Worm (Caenorhabditis elegans): ENCODE results near the gene cnnm-2.
A peak's percentile ranks its signal among the peaks of the same experiment; 100 is the strongest.

cnnm-2 gene

ce11 chrX:8817929-8818328 is 6.0 kb downstream of the cnnm-2 start (continued):
- TF ChIP-seq snpc-1.2 (GFP tag; IDR thresholded peaks at IDR 0.05) (no peak; the same call in none of the 2 replicates), mdt-29 (GFP tag; IDR thresholded peaks at IDR 0.05) (no peak), mep-1 (tag; optimal IDR thresholded peaks at IDR 0.05) (peak; percentile 23), php-3 (GFP tag; IDR thresholded peaks at IDR 0.05) (0 out of 2 replicates have a peak, but pooled peaks have one; percentile 41), arid-1 (GFP tag; conservative IDR thresholded peaks at IDR 0.05) (peak; percentile 71; the same call in 1 of the 2 replicates), dmd-6 (GFP tag; IDR thresholded peaks at IDR 0.05) (peak; percentile 47), ceh-32 (tag; optimal IDR thresholded peaks at IDR 0.05; ENCODE audit: poor library complexity) (no peak), vab-7 (GFP tag; IDR thresholded peaks at IDR 0.05) (peak; percentile 61; the same call in 1 of the 2 replicates), lin-15B (tag; optimal IDR thresholded peaks at IDR 0.05) (no peak), dve-1 (tag; optimal IDR thresholded peaks at IDR 0.05; ENCODE audit: insufficient read depth) (peak; percentile 57), Y105C5A.15 (GFP tag; IDR thresholded peaks at IDR 0.05) (peak; percentile 81; the same call in 1 of the 2 replicates), lin-29 (GFP tag; IDR thresholded peaks at IDR 0.05) (no peak), F26F4.8 (GFP tag; conservative IDR thresholded peaks at IDR 0.05) (no peak), ces-1 (GFP tag; optimal IDR thresholded peaks at IDR 0.05) (no peak), nhr-28 (tag; optimal IDR thresholded peaks at IDR 0.05) (peak; percentile 23), egl-27 (tag; optimal IDR thresholded peaks at IDR 0.05) (no peak), pha-4 (GFP tag; IDR thresholded peaks at IDR 0.05) (peak; percentile 68; the same call in 1 of the 2 replicates), pha-4 (tag; optimal IDR thresholded peaks at IDR 0.05) (no peak), D1046.2 (GFP tag; IDR thresholded peaks at IDR 0.05) (no peak), Y75B8A.6 (GFP tag; IDR thresholded peaks at IDR 0.05) (no peak), zip-2 (tag; optimal IDR thresholded peaks at IDR 0.05) (no peak), F37D6.2 (tag; optimal IDR thresholded peaks at IDR 0.05) (no peak)

ce11 chrX:8818438-8818837 is 6.5 kb downstream of the cnnm-2 start:
- TF ChIP-seq Y48G9A.11 (GFP tag; IDR thresholded peaks at IDR 0.05) (0 out of 2 replicates have a peak, but pooled peaks have one; percentile 19), snpc-1.2 (GFP tag; IDR thresholded peaks at IDR 0.05) (peak; percentile 46; the same call in 1 of the 2 replicates), F26F4.8 (GFP tag; conservative IDR thresholded peaks at IDR 0.05) (peak; percentile 69; the same call in 1 of the 2 replicates), egl-43 (GFP tag; IDR thresholded peaks at IDR 0.05) (peak; percentile 76), madf-9 (GFP tag; conservative IDR thresholded peaks at IDR 0.05) (peak; percentile 26; the same call in 1 of the 2 replicates), hmg-1.1 (GFP tag; IDR thresholded peaks at IDR 0.05) (peak; percentile 26; the same call in 1 of the 2 replicates), dmd-9 (GFP tag; IDR thresholded peaks at IDR 0.05) (0 out of 2 replicates have a peak, but pooled peaks have one; percentile 27), lim-7 (GFP tag; IDR thresholded peaks at IDR 0.05) (peak; percentile 57; the same call in 1 of the 2 replicates), mes-2 (tag; optimal IDR thresholded peaks at IDR 0.05; ENCODE audit: poor library complexity, severe bottlenecking) (peak; percentile 12), madf-5 (GFP tag; IDR thresholded peaks at IDR 0.05) (peak; percentile 36 to 58; a peak in 1 of 4 replicates), mxl-2 (GFP tag; conservative IDR thresholded peaks at IDR 0.05) (0 out of 2 replicates have a peak, but pooled peaks have one; percentile 26), vab-7 (GFP tag; IDR thresholded peaks at IDR 0.05) (peak; percentile 43; the same call in 1 of the 2 replicates), dmd-8 (GFP tag; IDR thresholded peaks at IDR 0.05) (peak; percentile 53; the same call in 1 of the 2 replicates), ctbp-1 (GFP tag; IDR thresholded peaks at IDR 0.05) (peak; percentile 32; the same call in 1 of the 2 replicates), arid-1 (GFP tag; conservative IDR thresholded peaks at IDR 0.05) (0 out of 2 replicates have a peak, but pooled peaks have one; percentile 12), lin-38 (GFP tag; IDR thresholded peaks at IDR 0.05) (peak; percentile 55), lin-1 (GFP tag; IDR thresholded peaks at IDR 0.05) (0 out of 2 replicates have a peak, but pooled peaks have one; percentile 9), D1046.2 (GFP tag; IDR thresholded peaks at IDR 0.05) (peak; percentile 62; the same call in 1 of the 2 replicates)

- no peak for TF ChIP-seq ceh-28 (tag; optimal IDR thresholded peaks at IDR 0.05)
- peak; percentile 0 for TF ChIP-seq rbr-2 (tag; optimal IDR thresholded peaks at IDR 0.05)
- TF ChIP-seq snpc-1.2 (GFP tag; IDR thresholded peaks at IDR 0.05), result peak; percentile 58; the same call in 1 of the 2 replicates
- TF ChIP-seq lin-13 (GFP tag; optimal IDR thresholded peaks at IDR 0.05), result no peak
- TF ChIP-seq nhr-48 (tag; optimal IDR thresholded peaks at IDR 0.05), result peak; percentile 28
- 0 out of 2 replicates have a peak, but pooled peaks have one; percentile 46 for TF ChIP-seq ctbp-1 (GFP tag; IDR thresholded peaks at IDR 0.05)
- TF ChIP-seq hlh-11 (tag; optimal IDR thresholded peaks at IDR 0.05), result peak; percentile 17
- TF ChIP-seq vab-7 (GFP tag; IDR thresholded peaks at IDR 0.05), result peak; percentile 25; the same call in 1 of the 2 replicates
- TF ChIP-seq unc-130 (GFP tag; optimal IDR thresholded peaks at IDR 0.05), result peak; percentile 27
- TF ChIP-seq Y105C5A.15 (GFP tag; IDR thresholded peaks at IDR 0.05), result 0 out of 2 replicates have a peak, but pooled peaks have one; percentile 67
- TF ChIP-seq nhr-102 (tag; optimal IDR thresholded peaks at IDR 0.05), result peak; percentile 28
- no peak for TF ChIP-seq nhr-77 (tag; optimal IDR thresholded peaks at IDR 0.05)
- TF ChIP-seq lin-29 (GFP tag; IDR thresholded peaks at IDR 0.05), result no peak
- TF ChIP-seq pha-4 (GFP tag; IDR thresholded peaks at IDR 0.05), result peak; percentile 70; the same call in 1 of the 2 replicates
- no peak for TF ChIP-seq pha-4 (tag; optimal IDR thresholded peaks at IDR 0.05)
- 0 out of 2 replicates have a peak, but pooled peaks have one; percentile 50 for TF ChIP-seq T26A8.4 (GFP tag; IDR thresholded peaks at IDR 0.05)
- peak; percentile 9 for TF ChIP-seq nhr-28 (tag; optimal IDR thresholded peaks at IDR 0.05)
Measured at ce11 chrX:8819815-8820415, 8.0 kb downstream of the cnnm-2 start.

Data from whole organism, L4 larva.